Worm (Caenorhabditis elegans) whole organism, L3 larva: ENCODE results near the gene Y77E11A.7.

Experiments
- ZK546.5 ChIP-seq: sonication (generic microtip); optimal IDR thresholded peaks from 2 replicates; lab custom pipeline; 2017; ENCODE audit warnings: missing biosample characterization, missing genetic modification characterization
- aly-2 ChIP-seq: fragments of 150-350 bp; optimal IDR thresholded peaks from 2 replicates; lab custom pipeline; 2014; ENCODE audit warnings: missing biosample characterization, missing genetic modification characterization
- ama-1 ChIP-seq: fragments of 150-350 bp; optimal IDR thresholded peaks from 2 replicates; lab custom pipeline; 2018
- ceh-28 ChIP-seq: fragments of 150-350 bp; optimal IDR thresholded peaks from 2 replicates; lab custom pipeline; 2014; ENCODE audit warnings: missing biosample characterization, missing genetic modification reagents, missing genetic modification characterization
- ceh-9 ChIP-seq: sonication (generic microtip); optimal IDR thresholded peaks from 2 replicates; lab custom pipeline; 2018; ENCODE audit warnings: missing biosample characterization, missing genetic modification characterization
- egl-27 ChIP-seq: sonication (generic microtip); optimal IDR thresholded peaks from 4 replicates; lab custom pipeline; 2017; ENCODE audit warnings: missing biosample characterization, missing genetic modification reagents, missing genetic modification characterization
- egl-5 ChIP-seq: fragments of 150-350 bp; optimal IDR thresholded peaks from 2 replicates; lab custom pipeline; 2017; ENCODE audit warnings: missing biosample characterization, missing genetic modification reagents, missing genetic modification characterization, inconsistent platforms
- elt-1 ChIP-seq: fragments of 150-350 bp; optimal IDR thresholded peaks from 2 replicates; lab custom pipeline; 2014; ENCODE audit warnings: missing biosample characterization, missing genetic modification characterization
- elt-2 ChIP-seq: sonication (generic microtip); optimal IDR thresholded peaks from 2 replicates; lab custom pipeline; 2016; ENCODE audit warnings: missing genetic modification reagents, mild to moderate bottlenecking, missing genetic modification characterization, missing compliant biosample characterization
- elt-3 ChIP-seq, 3 experiments: fragments of 150-350 bp in 1 of 3; sonication (generic microtip) in 2 of 3; optimal IDR thresholded peaks; 2 replicates in 2 of 3; 4 replicates in 1 of 3; lab custom pipeline; 2014 to 2017; ENCODE audit warnings: missing biosample characterization in 3 of 3, missing genetic modification characterization in 3 of 3
- eor-1 ChIP-seq, 2 experiments: fragments of 150-350 bp; optimal IDR thresholded peaks; 2 replicates each; lab custom pipeline; 2014 to 2018; ENCODE audit warnings: missing biosample characterization in 2 of 2, missing genetic modification characterization in 2 of 2
- fkh-10 ChIP-seq: sonication (generic microtip); optimal IDR thresholded peaks from 2 replicates; lab custom pipeline; 2017; ENCODE audit warnings: missing biosample characterization, missing genetic modification reagents, missing genetic modification characterization
- fkh-2 ChIP-seq: fragments of 150-350 bp; optimal IDR thresholded peaks from 2 replicates; lab custom pipeline; 2014; ENCODE audit warnings: missing biosample characterization, missing genetic modification reagents, missing genetic modification characterization
- hmg-11 ChIP-seq: sonication (generic microtip); optimal IDR thresholded peaks from 2 replicates; lab custom pipeline; 2016; ENCODE audit warnings: missing genetic modification characterization, missing compliant biosample characterization
- jun-1 ChIP-seq: fragments of 150-350 bp; optimal IDR thresholded peaks from 2 replicates; lab custom pipeline; 2014; ENCODE audit warnings: missing biosample characterization, missing genetic modification reagents, missing genetic modification characterization
- lin-15B ChIP-seq: fragments of 150-350 bp; optimal IDR thresholded peaks from 2 replicates; lab custom pipeline; 2014; ENCODE audit warnings: missing biosample characterization, missing genetic modification characterization
- lin-39 ChIP-seq: fragments of 150-350 bp; optimal IDR thresholded peaks from 2 replicates; lab custom pipeline; 2018; ENCODE audit warnings: missing biosample characterization, missing genetic modification reagents, missing genetic modification characterization
- mdl-1 ChIP-seq: fragments of 150-350 bp; optimal IDR thresholded peaks from 2 replicates; lab custom pipeline; 2014; ENCODE audit warnings: missing biosample characterization, missing genetic modification characterization
- mml-1 ChIP-seq: fragments of 150-350 bp; sonication (generic microtip); optimal IDR thresholded peaks from 3 replicates; lab custom pipeline; 2014; ENCODE audit warnings: missing biosample characterization, missing genetic modification characterization
- nfya-1 ChIP-seq: sonication (generic microtip); optimal IDR thresholded peaks from 2 replicates; lab custom pipeline; 2017; ENCODE audit warnings: missing genetic modification characterization, mild to moderate bottlenecking, missing compliant biosample characterization, antibody characterized with exemption, moderate library complexity; ENCODE audit not compliant: insufficient read depth
- nhr-12 ChIP-seq: fragments of 150-350 bp; optimal IDR thresholded peaks from 2 replicates; lab custom pipeline; 2014; ENCODE audit warnings: missing biosample characterization, missing genetic modification characterization
- nhr-23 ChIP-seq: fragments of 150-350 bp; optimal IDR thresholded peaks from 2 replicates; lab custom pipeline; 2014; ENCODE audit warnings: missing biosample characterization, missing genetic modification reagents, missing genetic modification characterization
- nhr-237 ChIP-seq: fragments of 150-350 bp; optimal IDR thresholded peaks from 2 replicates; lab custom pipeline; 2014; ENCODE audit warnings: missing biosample characterization, missing genetic modification characterization
- nhr-25 ChIP-seq: sonication (generic microtip); optimal IDR thresholded peaks from 2 replicates; lab custom pipeline; 2017; ENCODE audit warnings: missing biosample characterization, missing genetic modification characterization
- nhr-28 ChIP-seq: fragments of 150-350 bp; optimal IDR thresholded peaks from 2 replicates; lab custom pipeline; 2014; ENCODE audit warnings: missing biosample characterization, missing genetic modification characterization
- nhr-43 ChIP-seq: sonication (generic microtip); optimal IDR thresholded peaks from 2 replicates; lab custom pipeline; 2016; ENCODE audit warnings: mild to moderate bottlenecking, missing genetic modification characterization, missing compliant biosample characterization; ENCODE audit not compliant: poor library complexity, severe bottlenecking
- nhr-67 ChIP-seq: fragments of 150-350 bp; optimal IDR thresholded peaks from 2 replicates; lab custom pipeline; 2014; ENCODE audit warnings: missing biosample characterization, missing genetic modification characterization
- nhr-77 ChIP-seq: fragments of 150-350 bp; optimal IDR thresholded peaks from 2 replicates; lab custom pipeline; 2014; ENCODE audit warnings: missing biosample characterization, missing genetic modification characterization
- sea-2 ChIP-seq: fragments of 150-350 bp; sonication (generic microtip); optimal IDR thresholded peaks from 4 replicates; lab custom pipeline; 2014; ENCODE audit warnings: missing biosample characterization, missing genetic modification reagents, missing genetic modification characterization
- skn-1 ChIP-seq: fragments of 150-350 bp; optimal IDR thresholded peaks from 2 replicates; lab custom pipeline; 2014; ENCODE audit warnings: missing biosample characterization, missing genetic modification characterization
- tbx-2 ChIP-seq: sonication (generic microtip); optimal IDR thresholded peaks from 2 replicates; lab custom pipeline; 2016; ENCODE audit warnings: mild to moderate bottlenecking, missing genetic modification characterization, missing compliant biosample characterization
- unc-62 ChIP-seq: fragments of 150-350 bp; sonication (generic microtip); optimal IDR thresholded peaks from 4 replicates; lab custom pipeline; 2014; ENCODE audit warnings: missing biosample characterization, missing genetic modification reagents, missing genetic modification characterization
- ztf-4 ChIP-seq: fragments of 150-350 bp; optimal IDR thresholded peaks from 2 replicates; lab custom pipeline; 2014; ENCODE audit warnings: missing biosample characterization, missing genetic modification characterization

The Y77E11A.7 gene

DNA sequence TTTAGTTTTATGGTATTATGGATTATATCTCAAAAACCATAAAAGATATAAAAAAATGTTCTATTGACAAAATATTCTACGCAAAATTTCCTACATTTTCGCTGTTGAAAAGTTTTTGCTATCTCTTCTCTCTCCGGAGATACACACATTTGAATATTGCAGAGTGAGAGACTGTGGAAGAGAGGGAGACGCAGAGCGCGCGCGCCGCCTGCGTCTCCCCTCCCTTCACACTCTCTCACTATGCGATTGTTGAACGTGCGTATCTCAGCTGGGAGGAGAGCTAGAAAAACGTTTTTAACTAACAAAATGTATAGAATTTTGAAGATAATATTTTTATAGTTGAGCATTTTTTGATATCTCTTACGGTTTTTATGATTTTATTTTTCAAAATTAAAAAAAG is 49.4 kb upstream of the Y77E11A.7 start:
- TF ChIP-seq egl-27 (tag; lab: Kevin White, UChicago) (no peak), nfya-1 (tag; lab: Kevin White, UChicago) (no peak), skn-1 (tag; lab: Kevin White, UChicago) (no peak), elt-2 (tag; lab: Kevin White, UChicago) (no peak), egl-5 (tag; lab: Kevin White, UChicago) (no peak), sea-2 (GFP tag; lab: Kevin White, UChicago) (no peak), elt-3 (tag; optimal IDR thresholded peaks at IDR 0.05; lab: Kevin White, UChicago) (no peak), nhr-23 (tag; lab: Kevin White, UChicago) (no peak), ztf-4 (no peak), nhr-12 (tag; lab: Kevin White, UChicago) (no peak), ceh-9 (tag; lab: Kevin White, UChicago) (no peak), mdl-1 (tag; lab: Kevin White, UChicago) (no peak), nhr-77 (tag; lab: Kevin White, UChicago) (no peak), nhr-67 (tag; lab: Kevin White, UChicago) (no peak), hmg-11 (tag; lab: Kevin White, UChicago) (no peak), aly-2 (no peak)

DNA sequence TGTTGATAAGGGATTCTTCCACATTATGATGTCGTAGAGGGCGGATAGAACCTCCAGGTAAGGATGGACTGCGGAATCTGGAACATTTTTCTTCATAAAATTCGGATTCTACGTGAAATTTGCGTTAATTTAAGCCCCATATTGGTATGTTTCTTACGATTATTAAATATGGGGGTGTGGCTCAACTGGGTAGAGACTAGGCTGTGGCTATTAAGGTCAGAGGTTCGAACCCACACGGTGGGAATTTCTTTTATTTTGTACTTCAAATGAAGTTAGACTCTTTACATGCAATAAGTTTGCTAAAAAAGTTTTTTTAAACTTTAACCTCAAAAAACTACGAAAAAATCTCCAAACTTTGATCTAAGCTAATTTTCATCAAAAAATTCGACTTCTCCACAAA is 45.8 kb upstream of the Y77E11A.7 start:
- TF ChIP-seq fkh-10 (GFP tag; lab: Kevin White, UChicago), result no peak
- no peak for TF ChIP-seq sea-2 (GFP tag; lab: Kevin White, UChicago)
- no peak for TF ChIP-seq lin-15B (tag; lab: Kevin White, UChicago)
- TF ChIP-seq elt-3 (tag; optimal IDR thresholded peaks at IDR 0.05; lab: Kevin White, UChicago), result no peak
- no peak for TF ChIP-seq ceh-28
- no peak for TF ChIP-seq hmg-11 (tag; lab: Kevin White, UChicago)
- TF ChIP-seq nhr-77 (tag; lab: Kevin White, UChicago), result no peak
- TF ChIP-seq skn-1 (tag; lab: Kevin White, UChicago), result no peak
- no peak for TF ChIP-seq ama-1
- no peak for TF ChIP-seq nhr-28 (tag; lab: Kevin White, UChicago)
- no peak for TF ChIP-seq nhr-12 (tag; lab: Kevin White, UChicago)
- no peak for TF ChIP-seq nhr-25 (tag; lab: Kevin White, UChicago)
- TF ChIP-seq eor-1 (tag; optimal IDR thresholded peaks at IDR 0.05; lab: Kevin White, UChicago), result no peak
- TF ChIP-seq tbx-2 (tag; lab: Kevin White, UChicago), result no peak

DNA sequence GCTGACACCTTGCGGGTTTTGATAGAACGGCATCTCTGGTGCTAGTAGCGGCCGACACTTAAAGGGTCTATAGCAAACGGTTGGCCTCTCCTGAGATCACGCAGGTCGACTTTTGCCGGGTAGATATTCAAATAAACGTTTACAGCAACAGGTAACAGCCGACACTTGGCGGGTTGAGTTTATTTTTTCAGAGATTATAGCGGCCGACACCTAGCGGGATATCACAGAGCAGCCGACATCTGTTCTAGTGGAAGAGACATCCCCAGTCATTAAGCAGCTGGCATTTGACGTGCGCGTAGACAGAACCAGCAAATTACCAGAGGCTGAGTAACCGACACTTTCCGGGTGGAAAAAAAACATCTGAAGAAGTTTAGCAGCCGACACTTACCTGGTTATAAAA is 41.8 kb upstream of the Y77E11A.7 start:
- TF ChIP-seq mml-1 (no peak), fkh-2 (no peak), nhr-28 (tag; lab: Kevin White, UChicago) (no peak), ZK546.5 (no peak)

DNA sequence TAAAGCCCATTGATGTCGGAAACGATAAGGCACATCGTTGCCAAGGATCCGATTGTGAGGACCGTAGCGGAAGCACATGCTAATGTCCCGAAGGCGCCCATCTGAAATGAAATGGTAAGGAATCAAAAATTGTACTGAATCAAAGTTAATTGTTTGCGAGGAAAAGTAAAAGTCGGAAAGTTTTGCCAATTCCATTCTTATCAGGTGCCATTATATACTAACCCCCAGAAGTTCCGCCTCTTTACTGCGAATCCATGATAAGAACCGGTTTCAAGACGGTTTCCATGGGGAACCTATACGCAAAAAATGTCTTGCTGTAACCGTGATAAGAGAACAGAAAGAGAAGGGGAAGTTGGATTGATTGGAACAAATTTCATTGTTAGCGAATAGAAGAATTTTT is 41.0 kb upstream of the Y77E11A.7 start, which contains the start of gene col-106:
col-106 (minus strand) TSS at position 101 of the 400 bp plus-strand sequence.
- TF ChIP-seq aly-2 (no peak), jun-1 (tag; lab: Kevin White, UChicago) (no peak), nhr-237 (tag; lab: Kevin White, UChicago) (no peak), ZK546.5 (no peak), nhr-12 (tag; lab: Kevin White, UChicago) (no peak), elt-3 (tag; optimal IDR thresholded peaks at IDR 0.05; lab: Kevin White, UChicago) (no peak), nhr-25 (tag; lab: Kevin White, UChicago) (no peak)

DNA sequence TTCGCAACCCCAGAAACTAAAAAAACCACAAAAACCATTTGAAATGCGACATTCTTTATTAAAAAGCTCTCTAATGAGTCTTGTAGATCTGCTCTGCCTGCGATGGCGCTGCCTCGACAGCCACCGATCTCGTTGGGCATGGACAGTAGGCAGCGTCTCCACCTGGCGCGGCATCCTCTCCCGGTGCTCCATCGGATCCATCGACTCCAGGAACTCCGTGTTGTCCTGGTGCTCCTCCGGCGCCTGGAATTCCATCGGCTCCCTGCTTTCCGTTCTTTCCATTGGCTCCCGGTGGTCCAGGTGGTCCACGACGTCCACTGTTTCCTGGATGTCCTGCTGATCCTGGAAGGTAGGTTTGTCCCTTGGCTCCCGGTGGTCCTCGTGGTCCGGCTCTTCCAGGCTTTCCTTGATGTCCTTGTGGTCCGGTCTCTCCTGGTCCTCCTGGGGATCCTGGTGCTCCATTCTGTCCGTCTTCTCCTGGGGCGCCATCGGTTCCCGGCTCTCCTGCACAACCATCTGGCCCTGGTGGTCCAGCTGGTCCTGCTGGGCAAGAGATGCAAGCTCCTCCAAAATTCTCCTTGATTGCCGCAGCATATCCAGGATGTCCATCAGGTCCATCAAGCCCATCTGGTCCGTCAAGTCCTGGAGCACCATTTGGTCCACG is 40.3 kb upstream of the Y77E11A.7 start:
- no peak for TF ChIP-seq elt-1 (tag; lab: Kevin White, UChicago)

DNA sequence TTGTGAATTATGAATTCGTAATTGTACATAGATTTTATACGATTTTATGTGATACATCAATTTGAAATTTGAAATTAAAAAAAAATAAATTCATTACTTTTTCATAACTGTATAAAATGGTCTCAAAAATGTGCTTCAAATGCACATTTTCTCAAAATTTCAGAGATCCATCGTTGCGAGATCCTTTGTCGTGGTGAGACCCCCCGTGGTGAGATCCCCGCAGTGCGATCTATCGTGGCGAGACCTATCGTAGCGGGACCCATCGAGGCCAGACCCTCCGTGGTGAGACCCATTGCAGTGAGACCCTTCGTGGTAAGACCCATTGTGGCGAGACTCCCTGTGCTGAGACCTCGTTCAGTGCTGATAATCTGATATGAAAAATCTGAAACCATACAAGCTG is 39.8 kb upstream of the Y77E11A.7 start:
- no peak for TF ChIP-seq egl-5 (tag; lab: Kevin White, UChicago)
- TF ChIP-seq lin-39, result no peak
- no peak for TF ChIP-seq unc-62 (GFP tag; lab: Kevin White, UChicago)
- peak; percentile 20 for TF ChIP-seq nhr-43 (tag; lab: Kevin White, UChicago)
- TF ChIP-seq nfya-1 (tag; lab: Kevin White, UChicago), result no peak
